Fruit fly (Drosophila melanogaster): ENCODE measurements around the gene kmr.

The kmr gene

DNA sequence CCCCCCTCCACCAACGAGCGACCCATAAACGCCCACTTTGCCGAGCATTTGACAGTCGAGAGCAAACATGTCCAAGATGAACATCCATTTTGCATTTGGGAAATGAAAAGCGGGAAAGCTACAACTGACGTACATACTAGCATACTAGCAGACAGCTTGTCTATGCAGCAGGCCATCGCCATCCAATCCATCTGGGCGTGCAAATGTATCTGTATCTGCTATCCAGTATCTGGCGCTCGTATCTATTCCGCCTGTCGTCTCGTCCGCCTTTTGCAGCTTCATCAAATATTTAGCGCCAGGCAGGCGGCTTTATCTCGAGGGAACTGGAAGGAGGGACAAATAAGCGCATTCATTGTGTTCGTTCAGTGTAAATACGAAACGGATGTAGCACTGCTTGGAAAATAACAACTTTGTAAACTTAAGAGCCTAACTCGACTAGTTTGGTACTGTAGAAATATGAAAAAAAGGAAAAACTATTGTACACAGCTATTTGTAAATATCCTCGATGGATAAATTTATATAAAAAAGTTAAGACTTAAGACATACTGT, 949 bp upstream of the kmr start (continued):
- TF ChIP-seq Gug (GFP tag; IDR thresholded peaks at IDR 0.05) (peak; percentile 52), Hr39 (GFP tag; optimal IDR thresholded peaks at IDR 0.05) (peak; percentile 18), Ets21C (GFP tag; optimal IDR thresholded peaks at IDR 0.05) (no peak), CG10669 (GFP tag; optimal IDR thresholded peaks at IDR 0.05) (peak; percentile 36), CG31627 (GFP tag; optimal IDR thresholded peaks at IDR 0.05) (no peak), dsx (GFP tag; optimal IDR thresholded peaks at IDR 0.05; ENCODE audit: poor library complexity, severe bottlenecking) (peak; percentile 32), CG3032 (tag; optimal IDR thresholded peaks at IDR 0.05) (peak; percentile 1), esn (GFP tag; optimal IDR thresholded peaks at IDR 0.05) (peak; percentile 21), OdsH (GFP tag; optimal IDR thresholded peaks at IDR 0.05) (no peak), Sox15 (GFP tag; optimal IDR thresholded peaks at IDR 0.05) (no peak), vri (GFP tag; optimal IDR thresholded peaks at IDR 0.05) (no peak), CG1621 (tag; optimal IDR thresholded peaks at IDR 0.05) (peak; percentile 23), dac (GFP tag; optimal IDR thresholded peaks at IDR 0.05) (no peak), Blimp-1 (GFP tag; optimal IDR thresholded peaks at IDR 0.05) (no peak), spab (GFP tag; optimal IDR thresholded peaks at IDR 0.05) (no peak)

dm6 chr3R:13715674-13716454, 857 bp downstream of the kmr start:
- TF ChIP-seq Lpt (GFP tag; optimal IDR thresholded peaks at IDR 0.05) (peak; percentile 6), CG31627 (GFP tag; optimal IDR thresholded peaks at IDR 0.05) (no peak), CG10669 (GFP tag; optimal IDR thresholded peaks at IDR 0.05) (no peak), dsx (GFP tag; optimal IDR thresholded peaks at IDR 0.05; ENCODE audit: poor library complexity, severe bottlenecking) (peak; percentile 55), eg (GFP tag; IDR thresholded peaks at IDR 0.05) (peak; percentile 45; the same call in 1 of the 3 replicates), spab (GFP tag; optimal IDR thresholded peaks at IDR 0.05) (peak; percentile 54), ss (GFP tag; optimal IDR thresholded peaks at IDR 0.05) (peak; percentile 67 to 77), CG16779 (tag; optimal IDR thresholded peaks at IDR 0.05) (peak; percentile 26), esn (GFP tag; optimal IDR thresholded peaks at IDR 0.05) (no peak), topi (GFP tag; optimal IDR thresholded peaks at IDR 0.05) (no peak), CG9139 (GFP tag; optimal IDR thresholded peaks at IDR 0.05) (peak; percentile 66), salr (GFP tag; optimal IDR thresholded peaks at IDR 0.05) (peak in 1 of 2 experiments; percentile 1), Ets96B (tag; optimal IDR thresholded peaks at IDR 0.05) (peak; percentile 38), CG6163 (GFP tag; IDR thresholded peaks at IDR 0.05) (peak; percentile 63; the same call in 1 of the 3 replicates), CG3032 (tag; optimal IDR thresholded peaks at IDR 0.05) (peak; percentile 29), Eip75B (GFP tag; optimal IDR thresholded peaks at IDR 0.05) (peak; percentile 21), Met (GFP tag; optimal IDR thresholded peaks at IDR 0.05) (peak; percentile 5), CG4318 (GFP tag; optimal IDR thresholded peaks at IDR 0.05) (no peak), CG6808 (GFP tag; optimal IDR thresholded peaks at IDR 0.05) (peak; percentile 81), Eip78C (GFP tag) (peak; percentile 19), CG8119 (GFP tag; IDR thresholded peaks at IDR 0.05) (peak; percentile 21; the same call in 1 of the 3 replicates)

DNA sequence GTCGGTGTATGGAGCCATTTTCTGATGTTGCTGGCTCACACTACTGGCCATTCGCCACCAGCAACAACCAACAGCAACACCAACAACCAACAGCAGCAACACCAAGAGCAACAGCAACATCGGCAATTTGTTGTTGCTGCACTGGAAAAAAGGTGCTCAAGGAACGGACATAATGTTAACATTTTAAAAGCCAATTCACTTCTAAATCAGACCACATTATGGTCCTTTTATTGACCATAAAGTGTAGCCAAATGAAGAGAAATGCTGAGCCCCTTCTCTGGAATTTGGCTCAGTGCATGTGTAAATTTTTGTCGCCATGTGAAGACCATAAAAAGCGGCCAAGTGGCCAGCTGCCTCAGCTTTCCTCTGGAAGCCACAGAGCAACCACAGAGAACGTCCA, 1.8 kb downstream of the kmr start:
- peak; percentile 88 for TF ChIP-seq dac (GFP tag; optimal IDR thresholded peaks at IDR 0.05)
- TF ChIP-seq acj6 (GFP tag; optimal IDR thresholded peaks at IDR 0.05), result peak; percentile 80
- TF ChIP-seq CG10669 (GFP tag; optimal IDR thresholded peaks at IDR 0.05), result peak; percentile 70
- peak; percentile 87 for TF ChIP-seq CG6276 (GFP tag; optimal IDR thresholded peaks at IDR 0.05)
- TF ChIP-seq CG8319 (GFP tag; optimal IDR thresholded peaks at IDR 0.05), result peak; percentile 56
- no peak for TF ChIP-seq Eip93F (GFP tag; optimal IDR thresholded peaks at IDR 0.05)
- TF ChIP-seq fkh (GFP tag; optimal IDR thresholded peaks at IDR 0.05), result no peak
- TF ChIP-seq fd59A (GFP tag; optimal IDR thresholded peaks at IDR 0.05), result peak; percentile 66
- peak; percentile 70 for TF ChIP-seq dsx (GFP tag; optimal IDR thresholded peaks at IDR 0.05; ENCODE audit: poor library complexity, severe bottlenecking)
- TF ChIP-seq eg (GFP tag; IDR thresholded peaks at IDR 0.05), result peak; percentile 96
- TF ChIP-seq CG8632 (GFP tag; optimal IDR thresholded peaks at IDR 0.05), result peak; percentile 57
- TF ChIP-seq spab (GFP tag; optimal IDR thresholded peaks at IDR 0.05), result peak; percentile 64
- TF ChIP-seq CG11762 (GFP tag; optimal IDR thresholded peaks at IDR 0.05; ENCODE audit: insufficient read depth), result peak; percentile 64
- peak; percentile 75 for TF ChIP-seq CG3032 (tag; optimal IDR thresholded peaks at IDR 0.05)
- peak; percentile 56 for TF ChIP-seq Met (GFP tag; optimal IDR thresholded peaks at IDR 0.05)
- peak; percentile 73 for TF ChIP-seq lz (GFP tag; optimal IDR thresholded peaks at IDR 0.05)
- peak; percentile 81 for TF ChIP-seq CG6792 (GFP tag; optimal IDR thresholded peaks at IDR 0.05)
- TF ChIP-seq salr (GFP tag; optimal IDR thresholded peaks at IDR 0.05), result peak; percentile 64 to 77
- peak; percentile 95 for TF ChIP-seq CG8119 (GFP tag; IDR thresholded peaks at IDR 0.05)
- peak; percentile 66 for TF ChIP-seq CG16779 (tag; optimal IDR thresholded peaks at IDR 0.05)
- TF ChIP-seq CG32006 (GFP tag; optimal IDR thresholded peaks at IDR 0.05), result peak; percentile 93
- TF ChIP-seq Gug (GFP tag; IDR thresholded peaks at IDR 0.05), result peak; percentile 92
- peak; percentile 87 for TF ChIP-seq CG4318 (GFP tag; optimal IDR thresholded peaks at IDR 0.05)
- TF ChIP-seq CG6808 (GFP tag; optimal IDR thresholded peaks at IDR 0.05), result peak; percentile 71
- peak; percentile 30 for TF ChIP-seq CG11902 (GFP tag; optimal IDR thresholded peaks at IDR 0.05)
- TF ChIP-seq Hr39 (GFP tag; optimal IDR thresholded peaks at IDR 0.05), result peak; percentile 67
